Worm (Caenorhabditis elegans) whole organism, midembryonic: ENCODE data around the gene twk-16.

ENCODE experiments used
- T22C8.4 ChIP-seq: fragments of 200-800 bp; sonication (Bioruptor generic); IDR thresholded peaks from 2 replicates; pipeline ENCODE4 v1.3.6; 2022; ENCODE audit warnings: missing genetic modification characterization, missing compliant biosample characterization
- cog-1 ChIP-seq: sonication (generic microtip); optimal IDR thresholded peaks from 2 replicates; lab custom pipeline; 2016; ENCODE audit warnings: missing genetic modification characterization, missing compliant biosample characterization
- flt-1 ChIP-seq: fragments of 200-800 bp; sonication (Bioruptor generic); IDR thresholded peaks from 2 replicates; pipeline ENCODE4 v1.3.6; 2022; ENCODE audit warnings: missing genetic modification characterization, missing compliant biosample characterization
- klf-2 ChIP-seq: fragments of 200-800 bp; sonication (Bioruptor generic); conservative IDR thresholded peaks from 2 replicates; pipeline ENCODE4 v1.3.6; 2022; ENCODE audit warnings: missing genetic modification reagents, missing genetic modification characterization, missing compliant biosample characterization
- ref-1 ChIP-seq: fragments of 200-800 bp; sonication (Bioruptor generic); conservative IDR thresholded peaks from 2 replicates; pipeline ENCODE4 v1.3.6; 2022; ENCODE audit warnings: missing genetic modification reagents, missing genetic modification characterization, missing compliant biosample characterization
- tab-1 ChIP-seq: fragments of 200-800 bp; sonication (Bioruptor generic); IDR thresholded peaks from 2 replicates; pipeline ENCODE4 v1.3.6; 2022; ENCODE audit warnings: missing genetic modification characterization, missing compliant biosample characterization

DNA sequence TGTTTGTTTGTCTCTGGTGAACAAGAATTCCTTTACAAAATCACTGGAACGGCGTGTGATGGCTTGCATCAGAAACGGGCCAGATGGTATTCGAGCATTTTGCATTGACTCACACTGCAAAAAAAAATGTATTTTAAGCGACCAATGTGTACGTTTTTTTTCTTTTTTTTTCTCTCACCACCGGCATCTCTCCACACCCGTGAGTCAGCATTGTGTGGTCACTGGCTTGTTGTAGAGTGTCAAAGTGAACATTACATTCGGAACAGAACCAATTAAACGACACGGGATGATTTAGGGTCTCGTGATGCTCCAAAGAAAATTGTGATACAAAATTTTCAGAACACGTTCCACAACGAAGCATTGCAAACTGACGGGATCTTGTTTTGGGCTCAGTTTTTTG lies 20.6 kb downstream of the twk-16 start:
- TF ChIP-seq ref-1 (no peak), cog-1 (tag; lab: Kevin White, UChicago) (no peak), klf-2 (no peak), T22C8.4 (no peak), flt-1 (no peak), tab-1 (GFP tag; lab: Robert Waterston, UW) (no peak)
